Worm (Caenorhabditis elegans) whole organism, young adult: ENCODE data around the gene ZK550.6.

Experiments
- F10E7.11 ChIP-seq: sonication (generic microtip); optimal IDR thresholded peaks from 2 replicates; lab custom pipeline; 2017; ENCODE audit warnings: mild to moderate bottlenecking, missing genetic modification characterization, moderate library complexity, missing compliant biosample characterization
- F22D6.2 ChIP-seq: sonication (generic microtip); optimal IDR thresholded peaks from 2 replicates; lab custom pipeline; 2016; ENCODE audit warnings: mild to moderate bottlenecking, missing genetic modification characterization, missing compliant biosample characterization
- F23B12.7 ChIP-seq: sonication (generic microtip); optimal IDR thresholded peaks from 2 replicates; lab custom pipeline; 2017; ENCODE audit warnings: missing genetic modification characterization, mild to moderate bottlenecking, missing compliant biosample characterization, antibody characterized with exemption, moderate library complexity; ENCODE audit not compliant: insufficient read depth
- F52B5.7 ChIP-seq: sonication (generic microtip); optimal IDR thresholded peaks from 2 replicates; lab custom pipeline; 2016; ENCODE audit warnings: mild to moderate bottlenecking, missing genetic modification characterization, missing compliant biosample characterization
- K12H6.12 ChIP-seq: fragments of 200-800 bp; sonication (Bioruptor generic); optimal IDR thresholded peaks from 2 replicates; lab custom pipeline; 2018; ENCODE audit warnings: mild to moderate bottlenecking, missing genetic modification characterization, missing compliant biosample characterization
- T26A5.8 ChIP-seq: sonication (generic microtip); optimal IDR thresholded peaks from 2 replicates; lab custom pipeline; 2016; ENCODE audit warnings: missing genetic modification characterization, missing compliant biosample characterization
- Y53F4B.3 ChIP-seq: fragments of 200-800 bp; sonication (Bioruptor generic); IDR thresholded peaks from 2 replicates; pipeline ENCODE4 v1.3.6; 2022; ENCODE audit warnings: missing genetic modification reagents, missing genetic modification characterization, missing compliant biosample characterization
- akir-1 ChIP-seq: fragments of 200-800 bp; sonication (Bioruptor generic); optimal IDR thresholded peaks from 2 replicates; lab custom pipeline; 2018; ENCODE audit warnings: mild to moderate bottlenecking, missing genetic modification characterization, moderate library complexity, missing compliant biosample characterization
- aptf-2 ChIP-seq: fragments of 200-800 bp; sonication (Bioruptor generic); conservative IDR thresholded peaks from 2 replicates; pipeline ENCODE4 v1.3.6; 2022; ENCODE audit warnings: missing genetic modification reagents, missing genetic modification characterization, missing compliant biosample characterization
- attf-3 ChIP-seq: fragments of 200-800 bp; sonication (Bioruptor generic); conservative IDR thresholded peaks from 2 replicates; pipeline ENCODE4 v1.3.6; 2022; ENCODE audit warnings: missing genetic modification reagents, missing genetic modification characterization, missing compliant biosample characterization
- attf-5 ChIP-seq: fragments of 200-800 bp; sonication (Bioruptor generic); optimal IDR thresholded peaks from 2 replicates; lab custom pipeline; 2018; ENCODE audit warnings: mild to moderate bottlenecking, missing genetic modification characterization, missing compliant biosample characterization
- cebp-1 ChIP-seq, 2 experiments: fragments of 200-800 bp in 1 of 2; sonication (Bioruptor generic) in 1 of 2; sonication (generic microtip) in 1 of 2; IDR thresholded peaks in 1 of 2; optimal IDR thresholded peaks in 1 of 2; 2 replicates each; pipeline versions ENCODE4 v1.3.6 to Lab custom; 2017 to 2022; ENCODE audit warnings: missing compliant biosample characterization in 2 of 2, missing genetic modification characterization in 2 of 2, mild to moderate bottlenecking in 1 of 2, missing genetic modification reagents in 1 of 2, moderate library complexity in 1 of 2
- ceh-27 ChIP-seq: fragments of 200-800 bp; sonication (Bioruptor generic); optimal IDR thresholded peaks from 2 replicates; lab custom pipeline; 2018; ENCODE audit warnings: mild to moderate bottlenecking, missing genetic modification characterization, moderate library complexity, missing compliant biosample characterization
- ceh-91 ChIP-seq: fragments of 200-800 bp; sonication (Bioruptor generic); IDR thresholded peaks from 2 replicates; pipeline ENCODE4 v1.3.6; 2022; ENCODE audit warnings: missing genetic modification reagents, missing genetic modification characterization, missing compliant biosample characterization
- chd-7 ChIP-seq: sonication (generic microtip); optimal IDR thresholded peaks from 2 replicates; lab custom pipeline; 2016; ENCODE audit warnings: mild to moderate bottlenecking, missing genetic modification characterization, moderate library complexity, missing compliant biosample characterization
- dpff-1 ChIP-seq: sonication (generic microtip); optimal IDR thresholded peaks from 2 replicates; lab custom pipeline; 2017; ENCODE audit warnings: mild to moderate bottlenecking, missing genetic modification characterization, missing compliant biosample characterization
- dpl-1 ChIP-seq: fragments of 150-350 bp; optimal IDR thresholded peaks from 2 replicates; lab custom pipeline; 2014; ENCODE audit warnings: missing biosample characterization, missing genetic modification reagents, missing genetic modification characterization
- fkh-3 ChIP-seq: sonication (generic microtip); optimal IDR thresholded peaks from 2 replicates; lab custom pipeline; 2016; ENCODE audit warnings: mild to moderate bottlenecking, missing genetic modification characterization, missing compliant biosample characterization
- gei-17 ChIP-seq: fragments of 200-800 bp; sonication (Bioruptor generic); optimal IDR thresholded peaks from 2 replicates; lab custom pipeline; 2018; ENCODE audit warnings: mild to moderate bottlenecking, missing genetic modification characterization, missing compliant biosample characterization
- hlh-12 ChIP-seq: sonication (generic microtip); optimal IDR thresholded peaks from 2 replicates; lab custom pipeline; 2016; ENCODE audit warnings: missing genetic modification characterization, missing compliant biosample characterization
- hlh-26 ChIP-seq: fragments of 200-800 bp; sonication (Bioruptor generic); conservative IDR thresholded peaks from 2 replicates; pipeline ENCODE4 v1.3.6; 2022; ENCODE audit warnings: missing genetic modification reagents, missing genetic modification characterization, missing compliant biosample characterization
- hmg-20 ChIP-seq: fragments of 200-800 bp; sonication (Bioruptor generic); IDR thresholded peaks from 2 replicates; pipeline ENCODE4 v1.3.6; 2022; ENCODE audit warnings: missing genetic modification reagents, missing genetic modification characterization, missing compliant biosample characterization
- let-607 ChIP-seq, 2 experiments: fragments of 200-800 bp in 1 of 2; sonication (Bioruptor generic) in 1 of 2; sonication (generic microtip) in 1 of 2; optimal IDR thresholded peaks; 2 replicates each; lab custom pipeline; 2016 to 2018; ENCODE audit warnings: mild to moderate bottlenecking in 2 of 2, missing compliant biosample characterization in 2 of 2, missing genetic modification characterization in 2 of 2, moderate library complexity in 2 of 2, missing genotype in 1 of 2
- lin-26 ChIP-seq: fragments of 200-800 bp; sonication (Bioruptor generic); IDR thresholded peaks from 2 replicates; pipeline ENCODE4 v1.3.6; 2022; ENCODE audit warnings: missing genetic modification reagents, missing genetic modification characterization, missing compliant biosample characterization
- lin-40 ChIP-seq: sonication (generic microtip); optimal IDR thresholded peaks from 2 replicates; lab custom pipeline; 2016; ENCODE audit warnings: missing genetic modification characterization, mild to moderate bottlenecking, missing compliant biosample characterization, missing genotype, missing genetic modification reagents
- lin-54 ChIP-seq: fragments of 200-800 bp; sonication (Bioruptor generic); optimal IDR thresholded peaks from 2 replicates; lab custom pipeline; 2018; ENCODE audit warnings: mild to moderate bottlenecking, missing genetic modification characterization, missing compliant biosample characterization
- madf-3 ChIP-seq: fragments of 200-800 bp; sonication (Bioruptor generic); IDR thresholded peaks from 2 replicates; pipeline ENCODE4 v1.3.6; 2022; ENCODE audit warnings: missing genetic modification reagents, missing genetic modification characterization, missing compliant biosample characterization
- mcd-1 ChIP-seq: fragments of 200-800 bp; sonication (Bioruptor generic); IDR thresholded peaks from 2 replicates; pipeline ENCODE4 v1.3.6; 2022; ENCODE audit warnings: missing genetic modification reagents, missing genetic modification characterization, missing compliant biosample characterization
- mxl-1 ChIP-seq: sonication (generic microtip); optimal IDR thresholded peaks from 2 replicates; lab custom pipeline; 2016; ENCODE audit warnings: missing genetic modification characterization, missing compliant biosample characterization
- nfya-1 ChIP-seq: sonication (generic microtip); optimal IDR thresholded peaks from 2 replicates; lab custom pipeline; 2017; ENCODE audit warnings: antibody characterized with exemption, missing compliant biosample characterization, missing genetic modification characterization, borderline replicate concordance; ENCODE audit not compliant: insufficient read depth
- nfya-2 ChIP-seq: fragments of 200-800 bp; sonication (Bioruptor generic); IDR thresholded peaks from 2 replicates; pipeline ENCODE4 v1.3.6; 2022; ENCODE audit warnings: missing genetic modification reagents, missing genetic modification characterization, missing compliant biosample characterization
- nfyb-1 ChIP-seq: fragments of 200-800 bp; sonication (Bioruptor generic); IDR thresholded peaks from 2 replicates; pipeline ENCODE4 v1.3.6; 2022; ENCODE audit warnings: missing genetic modification reagents, missing genetic modification characterization, missing compliant biosample characterization
- nhr-80 ChIP-seq: sonication (generic microtip); optimal IDR thresholded peaks from 2 replicates; lab custom pipeline; 2016; ENCODE audit warnings: missing genetic modification characterization, missing compliant biosample characterization
- nhr-90 ChIP-seq: sonication (generic microtip); optimal IDR thresholded peaks from 2 replicates; lab custom pipeline; 2016; ENCODE audit warnings: missing genotype, mild to moderate bottlenecking, missing genetic modification characterization, missing compliant biosample characterization
- pbrm-1 ChIP-seq: fragments of 200-800 bp; sonication (Bioruptor generic); IDR thresholded peaks from 2 replicates; pipeline ENCODE4 v1.3.6; 2022; ENCODE audit warnings: missing genetic modification reagents, missing genetic modification characterization, missing compliant biosample characterization
- rec-8 ChIP-seq, 2 experiments: sonication (generic microtip); optimal IDR thresholded peaks; 2 replicates each; lab custom pipeline; 2016; ENCODE audit warnings: mild to moderate bottlenecking in 2 of 2, missing genetic modification characterization in 2 of 2, missing genetic modification reagents in 2 of 2, missing genotype in 2 of 2, missing biosample characterization in 1 of 2, missing compliant biosample characterization in 1 of 2, moderate library complexity in 1 of 2
- repo-1 ChIP-seq: sonication (generic microtip); optimal IDR thresholded peaks from 2 replicates; lab custom pipeline; 2017; ENCODE audit warnings: mild to moderate bottlenecking, missing genetic modification characterization, missing compliant biosample characterization
- sdz-38 ChIP-seq: sonication (generic microtip); optimal IDR thresholded peaks from 2 replicates; lab custom pipeline; 2016; ENCODE audit warnings: missing genotype, missing genetic modification characterization, missing compliant biosample characterization
- snpc-1.1 ChIP-seq: sonication (generic microtip); optimal IDR thresholded peaks from 2 replicates; lab custom pipeline; 2017; ENCODE audit warnings: missing genetic modification characterization, mild to moderate bottlenecking, missing compliant biosample characterization, antibody characterized with exemption, moderate library complexity, missing genotype, missing genetic modification reagents; ENCODE audit not compliant: insufficient read depth
- snpc-1.3 ChIP-seq: sonication (generic microtip); optimal IDR thresholded peaks from 2 replicates; lab custom pipeline; 2017; ENCODE audit warnings: missing genetic modification characterization, mild to moderate bottlenecking, missing compliant biosample characterization, antibody characterized with exemption, moderate library complexity, missing genotype, missing genetic modification reagents; ENCODE audit not compliant: insufficient read depth
- somi-1 ChIP-seq: fragments of 200-800 bp; sonication (Bioruptor generic); optimal IDR thresholded peaks from 2 replicates; lab custom pipeline; 2018; ENCODE audit warnings: mild to moderate bottlenecking, missing genetic modification characterization, missing compliant biosample characterization
- tbp1 ChIP-seq: fragments of 200-800 bp; sonication (Bioruptor generic); optimal IDR thresholded peaks from 2 replicates; lab custom pipeline; 2018; ENCODE audit warnings: mild to moderate bottlenecking, missing genetic modification characterization, missing compliant biosample characterization
- tlf-1 ChIP-seq: fragments of 200-800 bp; sonication (Bioruptor generic); optimal IDR thresholded peaks from 2 replicates; lab custom pipeline; 2018; ENCODE audit warnings: mild to moderate bottlenecking, missing genetic modification characterization, missing compliant biosample characterization
- unc-130 ChIP-seq: sonication (generic microtip); optimal IDR thresholded peaks from 2 replicates; lab custom pipeline; 2016; ENCODE audit warnings: missing genetic modification reagents, missing genetic modification characterization, missing compliant biosample characterization
- zim-3 ChIP-seq: sonication (generic microtip); optimal IDR thresholded peaks from 2 replicates; lab custom pipeline; 2017; ENCODE audit warnings: mild to moderate bottlenecking, missing genetic modification characterization, moderate library complexity, missing compliant biosample characterization
- ztf-18 ChIP-seq: sonication (generic microtip); optimal IDR thresholded peaks from 2 replicates; lab custom pipeline; 2016; ENCODE audit warnings: missing genotype, mild to moderate bottlenecking, missing genetic modification characterization, missing compliant biosample characterization
- ztf-22 ChIP-seq: fragments of 200-800 bp; sonication (Bioruptor generic); optimal IDR thresholded peaks from 2 replicates; lab custom pipeline; 2018; ENCODE audit warnings: mild to moderate bottlenecking, missing genetic modification characterization, moderate library complexity, missing compliant biosample characterization
- ztf-26 ChIP-seq: sonication (generic microtip); optimal IDR thresholded peaks from 2 replicates; lab custom pipeline; 2017; ENCODE audit warnings: missing genetic modification characterization, missing compliant biosample characterization

Gene ZK550.6

ce11 chrIV:17263714-17264113, 1.4 kb upstream of the ZK550.6 start:
- TF ChIP-seq gei-17 (GFP tag; lab: Kevin White, UChicago) (no peak), hmg-20 (GFP tag; lab: Robert Waterston, UW) (no peak), ztf-26 (tag; lab: Kevin White, UChicago) (no peak), nhr-80 (tag; lab: Kevin White, UChicago) (peak; percentile 93), K12H6.12 (no peak), ztf-18 (tag; lab: Kevin White, UChicago) (no peak), mxl-1 (tag; lab: Kevin White, UChicago) (no peak), repo-1 (no peak), dpff-1 (tag; lab: Kevin White, UChicago) (no peak), pbrm-1 (no peak), attf-3 (GFP tag; lab: Robert Waterston, UW) (no peak), ceh-27 (no peak), fkh-3 (tag; lab: Kevin White, UChicago) (no peak), let-607 (tag; optimal IDR thresholded peaks at IDR 0.05; lab: Kevin White, UChicago) (no peak), snpc-1.1 (tag; lab: Kevin White, UChicago) (no peak), F52B5.7 (tag; lab: Kevin White, UChicago) (no peak), F22D6.2 (tag; lab: Kevin White, UChicago) (no peak), cebp-1 (GFP tag; IDR thresholded peaks at IDR 0.05; lab: Robert Waterston, UW) (no peak), cebp-1 (tag; optimal IDR thresholded peaks at IDR 0.05; lab: Kevin White, UChicago) (peak; percentile 38), F10E7.11 (tag; lab: Kevin White, UChicago) (no peak), tlf-1 (GFP tag; lab: Kevin White, UChicago) (no peak), madf-3 (GFP tag; lab: Robert Waterston, UW) (no peak), F23B12.7 (tag; lab: Kevin White, UChicago) (peak; percentile 54), unc-130 (GFP tag; lab: Kevin White, UChicago) (no peak), lin-26 (no peak), somi-1 (no peak), nfyb-1 (GFP tag; lab: Robert Waterston, UW) (no peak), sdz-38 (tag; lab: Kevin White, UChicago) (no peak), hlh-26 (no peak), dpl-1 (GFP tag; lab: Kevin White, UChicago) (no peak), tbp1 (GFP tag; lab: Kevin White, UChicago) (peak; percentile 43), akir-1 (GFP tag; lab: Kevin White, UChicago) (no peak), nfya-2 (GFP tag; lab: Robert Waterston, UW) (no peak), T26A5.8 (tag; lab: Kevin White, UChicago) (no peak), chd-7 (tag; lab: Kevin White, UChicago) (no peak), rec-8 (tag; optimal IDR thresholded peaks at IDR 0.05; lab: Kevin White, UChicago) (no peak), Y53F4B.3 (GFP tag; lab: Robert Waterston, UW) (no peak), nfya-1 (no peak), attf-5 (GFP tag; lab: Kevin White, UChicago) (peak; percentile 50), ceh-91 (no peak), snpc-1.3 (tag; lab: Kevin White, UChicago) (no peak), hlh-12 (tag; lab: Kevin White, UChicago) (no peak), nhr-90 (peak; percentile 6), ztf-22 (GFP tag; lab: Kevin White, UChicago) (peak; percentile 66), zim-3 (tag; lab: Kevin White, UChicago) (no peak), mcd-1 (GFP tag; lab: Robert Waterston, UW) (no peak), lin-54 (peak; percentile 9), aptf-2 (GFP tag; lab: Robert Waterston, UW) (no peak), lin-40 (tag; lab: Kevin White, UChicago) (peak; percentile 40)
